Fruit fly (Drosophila melanogaster): Measurements from ENCODE around the gene CG42819.

- TF ChIP-seq CTCF (optimal IDR thresholded peaks at IDR 0.05): no peak
- no peak for TF ChIP-seq CG8478 (optimal IDR thresholded peaks at IDR 0.05)
These were observed 3.2 kb upstream of the CG42819 start, which contains the start of gene CG42820 for dm6 chr2L:8392298-8392697.

Data from S2 (cell line).